Worm (Caenorhabditis elegans): Measurements from ENCODE around the gene F02A9.1.
A peak's percentile ranks its signal among the peaks of the same experiment; 100 is the strongest.

Gene F02A9.1

ce11 chrIII:9080127-9080526 lies 2.5 kb upstream of the F02A9.1 start:
- no peak for TF ChIP-seq nhr-2 (tag; optimal IDR thresholded peaks at IDR 0.05)
- TF ChIP-seq mls-2 (tag; optimal IDR thresholded peaks at IDR 0.05), result peak; percentile 2

ce11 chrIII:9075539-9075938 lies 2.1 kb downstream of the F02A9.1 start, which contains the start of gene F02A9.7:
F02A9.7 (minus strand) TSS chrIII:9075639.
- TF ChIP-seq mep-1 (tag; optimal IDR thresholded peaks at IDR 0.05), result no peak
- no peak for TF ChIP-seq mab-5 (tag; optimal IDR thresholded peaks at IDR 0.05)
- TF ChIP-seq elt-1 (tag; optimal IDR thresholded peaks at IDR 0.05; ENCODE audit: borderline replicate concordance, insufficient read depth), result no peak

- TF ChIP-seq ceh-43 (GFP tag; optimal IDR thresholded peaks at IDR 0.05) (no peak), nhr-2 (tag; optimal IDR thresholded peaks at IDR 0.05) (peak; percentile 90), unc-62 (GFP tag; optimal IDR thresholded peaks at IDR 0.05) (peak; percentile 13)
These were observed 4.9 kb downstream of the F02A9.1 start for ce11 chrIII:9072704-9073103.

DNA sequence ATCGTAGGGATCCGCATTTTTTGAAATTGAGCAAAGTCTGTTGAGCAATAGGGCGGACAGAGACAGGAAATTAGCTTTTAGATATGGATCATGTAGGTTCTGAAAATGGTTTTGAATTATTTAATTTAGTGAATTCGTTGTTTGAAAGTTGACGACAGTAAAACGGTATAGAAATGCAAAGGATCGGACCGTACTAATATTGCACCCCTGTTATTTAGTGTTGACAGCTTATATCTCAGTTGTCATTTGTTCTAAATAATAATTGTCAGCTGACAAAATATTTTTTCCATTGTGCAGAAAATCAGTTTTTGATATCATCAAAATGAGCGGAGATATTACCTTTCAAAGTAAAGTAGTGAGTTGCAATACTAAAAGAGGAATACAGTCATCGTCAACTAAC lies 6.2 kb downstream of the F02A9.1 start, which contains the start of gene lin-12:
Gene lin-12, minus strand, starts transcription at position 101 of the 400 bp plus-strand sequence.
- TF ChIP-seq cnd-1 (tag; optimal IDR thresholded peaks at IDR 0.05), result no peak
- no peak for TF ChIP-seq ztf-11 (tag; optimal IDR thresholded peaks at IDR 0.05)
- TF ChIP-seq unc-120 (tag; optimal IDR thresholded peaks at IDR 0.05; ENCODE audit: poor library complexity, severe bottlenecking), result no peak
- no peak for TF ChIP-seq pha-4 (tag; optimal IDR thresholded peaks at IDR 0.05)
- no peak for TF ChIP-seq zip-8 (tag; optimal IDR thresholded peaks at IDR 0.05)
- no peak for TF ChIP-seq snpc-4 (tag; optimal IDR thresholded peaks at IDR 0.05)
- TF ChIP-seq mab-5 (tag; optimal IDR thresholded peaks at IDR 0.05), result no peak
- no peak for TF ChIP-seq hlh-1 (tag; optimal IDR thresholded peaks at IDR 0.05)
- no peak for TF ChIP-seq unc-39 (tag; optimal IDR thresholded peaks at IDR 0.05)
- no peak for TF ChIP-seq lin-13 (tag; optimal IDR thresholded peaks at IDR 0.05)
- TF ChIP-seq M03D4.4 (tag; optimal IDR thresholded peaks at IDR 0.05), result no peak
- TF ChIP-seq nhr-2 (tag; optimal IDR thresholded peaks at IDR 0.05), result no peak
- no peak for TF ChIP-seq nhr-12 (tag; optimal IDR thresholded peaks at IDR 0.05)
- no peak for TF ChIP-seq sptf-1 (tag; optimal IDR thresholded peaks at IDR 0.05)

DNA sequence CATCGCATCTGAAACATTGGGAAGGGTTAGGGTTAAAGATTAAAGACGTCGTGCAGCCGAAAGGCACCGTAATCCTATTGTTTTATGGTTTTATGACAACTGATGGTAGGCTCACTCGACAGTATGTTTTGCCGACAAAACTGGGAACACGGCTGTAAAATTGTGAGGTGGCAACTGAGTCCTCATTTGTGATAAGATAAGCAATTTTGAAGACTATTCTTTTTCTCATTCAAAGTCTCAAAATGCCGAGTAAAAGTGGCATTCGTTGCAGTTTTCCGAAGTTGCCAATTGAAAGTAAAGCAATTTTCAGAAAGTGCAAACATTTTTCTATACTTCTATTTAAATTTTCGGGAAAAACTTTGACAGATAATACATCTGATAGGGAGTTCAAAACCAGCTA lies 7.9 kb downstream of the F02A9.1 start:
- no peak for TF ChIP-seq bed-3 (GFP tag; optimal IDR thresholded peaks at IDR 0.05)
- no peak for TF ChIP-seq drap-1 (GFP tag; optimal IDR thresholded peaks at IDR 0.05)
- TF ChIP-seq ham-2 (GFP tag; optimal IDR thresholded peaks at IDR 0.05), result no peak
- no peak for TF ChIP-seq lin-32 (GFP tag; optimal IDR thresholded peaks at IDR 0.05)
- TF ChIP-seq blmp-1 (tag; optimal IDR thresholded peaks at IDR 0.05), result no peak
- TF ChIP-seq ces-1 (GFP tag; optimal IDR thresholded peaks at IDR 0.05), result no peak
- no peak for TF ChIP-seq lin-13 (tag; optimal IDR thresholded peaks at IDR 0.05)
- no peak for TF ChIP-seq mls-2 (tag; optimal IDR thresholded peaks at IDR 0.05)
- no peak for TF ChIP-seq nhr-12 (tag; optimal IDR thresholded peaks at IDR 0.05)
- TF ChIP-seq elt-1 (tag; optimal IDR thresholded peaks at IDR 0.05; ENCODE audit: borderline replicate concordance, insufficient read depth), result no peak
- no peak for TF ChIP-seq ceh-43 (GFP tag; optimal IDR thresholded peaks at IDR 0.05)
- no peak for TF ChIP-seq pha-4 (tag; optimal IDR thresholded peaks at IDR 0.05)
- no peak for TF ChIP-seq nhr-2 (tag; optimal IDR thresholded peaks at IDR 0.05)
- TF ChIP-seq nhr-76 (tag; optimal IDR thresholded peaks at IDR 0.05), result no peak
- no peak for TF ChIP-seq mep-1 (tag; optimal IDR thresholded peaks at IDR 0.05)
- TF ChIP-seq tbx-8 (GFP tag; optimal IDR thresholded peaks at IDR 0.05), result no peak
- TF ChIP-seq sem-2 (GFP tag; optimal IDR thresholded peaks at IDR 0.05), result no peak
- no peak for TF ChIP-seq zip-8 (tag; optimal IDR thresholded peaks at IDR 0.05)

DNA sequence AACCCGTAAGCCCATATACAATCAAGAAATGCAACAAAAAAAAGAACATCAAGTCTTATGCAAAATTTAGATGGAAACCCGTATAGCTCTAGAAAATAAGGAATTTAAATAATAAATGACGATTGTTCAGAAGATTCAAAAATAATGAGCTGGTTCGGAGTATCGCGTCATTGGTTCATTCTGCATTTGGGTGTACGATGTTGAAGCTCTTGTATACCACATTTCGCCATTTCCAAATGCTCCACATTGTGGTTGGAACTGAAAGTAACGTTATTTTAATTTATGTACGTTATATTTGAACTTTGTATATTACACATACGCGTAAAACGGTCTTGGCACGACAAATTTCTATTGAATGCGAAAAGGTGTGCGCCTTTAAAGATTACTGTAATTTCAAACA lies 17.3 kb downstream of the F02A9.1 start:
- no peak for TF ChIP-seq snpc-4 (tag; optimal IDR thresholded peaks at IDR 0.05)

- TF ChIP-seq sem-2 (GFP tag; optimal IDR thresholded peaks at IDR 0.05) (no peak), nhr-12 (tag; optimal IDR thresholded peaks at IDR 0.05) (no peak), drap-1 (GFP tag; optimal IDR thresholded peaks at IDR 0.05) (no peak), elt-3 (tag; optimal IDR thresholded peaks at IDR 0.05) (no peak), ces-1 (GFP tag; optimal IDR thresholded peaks at IDR 0.05) (no peak), lsy-2 (tag; optimal IDR thresholded peaks at IDR 0.05) (no peak), unc-62 (GFP tag; optimal IDR thresholded peaks at IDR 0.05) (no peak), ceh-43 (GFP tag; optimal IDR thresholded peaks at IDR 0.05) (no peak), snpc-4 (tag; optimal IDR thresholded peaks at IDR 0.05) (no peak), elt-1 (tag; optimal IDR thresholded peaks at IDR 0.05; ENCODE audit: borderline replicate concordance, insufficient read depth) (no peak), flh-1 (GFP tag; optimal IDR thresholded peaks at IDR 0.05) (no peak), ztf-11 (tag; optimal IDR thresholded peaks at IDR 0.05) (no peak), pha-4 (tag; optimal IDR thresholded peaks at IDR 0.05) (no peak), ceh-83 (GFP tag; optimal IDR thresholded peaks at IDR 0.05) (no peak), zip-8 (tag; optimal IDR thresholded peaks at IDR 0.05) (no peak)
These were observed 18.6 kb downstream of the F02A9.1 start, which contains the start of gene gst-1 for ce11 chrIII:9058959-9059534. gst-1 (plus strand) TSS chrIII:9059331.
